Worm (Caenorhabditis elegans): ENCODE measurements around the gene srp-7.

srp-7 gene

ce11 chrV:8201229-8201858 lies 22.4 kb downstream of the srp-7 start, which contains the start of gene cri-2:
cri-2 (plus strand) TSS chrV:8201808.
- TF ChIP-seq klf-2 (GFP tag; conservative IDR thresholded peaks at IDR 0.05) (no peak), ztf-29 (GFP tag; IDR thresholded peaks at IDR 0.05) (no peak), med-1 (GFP tag; optimal IDR thresholded peaks at IDR 0.05; ENCODE audit: insufficient read depth) (no peak), cog-1 (tag; optimal IDR thresholded peaks at IDR 0.05) (no peak), tab-1 (GFP tag; IDR thresholded peaks at IDR 0.05) (no peak), ztf-23 (GFP tag; IDR thresholded peaks at IDR 0.05) (no peak), T22C8.4 (GFP tag; IDR thresholded peaks at IDR 0.05) (no peak), ref-1 (GFP tag; conservative IDR thresholded peaks at IDR 0.05) (no peak), flt-1 (GFP tag; IDR thresholded peaks at IDR 0.05) (no peak)

ce11 chrV:8203085-8203643 lies 24.2 kb downstream of the srp-7 start, which contains the start of gene cest-17:
cest-17 (plus strand) TSS chrV:8203332.
- TF ChIP-seq ref-1 (GFP tag; conservative IDR thresholded peaks at IDR 0.05) (no peak), T22C8.4 (GFP tag; IDR thresholded peaks at IDR 0.05) (no peak), flt-1 (GFP tag; IDR thresholded peaks at IDR 0.05) (no peak), med-1 (GFP tag; optimal IDR thresholded peaks at IDR 0.05; ENCODE audit: insufficient read depth) (no peak), ztf-23 (GFP tag; IDR thresholded peaks at IDR 0.05) (no peak)

ce11 chrV:8206931-8207330 lies 28.0 kb downstream of the srp-7 start, which contains the start of gene timp-1:
timp-1 (plus strand) TSS chrV:8207235.
- no peak for TF ChIP-seq ref-1 (GFP tag; conservative IDR thresholded peaks at IDR 0.05)
- TF ChIP-seq ztf-23 (GFP tag; IDR thresholded peaks at IDR 0.05) = no peak
- TF ChIP-seq tab-1 (GFP tag; IDR thresholded peaks at IDR 0.05) = no peak
- no peak for TF ChIP-seq flt-1 (GFP tag; IDR thresholded peaks at IDR 0.05)
- TF ChIP-seq klf-2 (GFP tag; conservative IDR thresholded peaks at IDR 0.05) = no peak
- TF ChIP-seq ztf-29 (GFP tag; IDR thresholded peaks at IDR 0.05) = no peak
- TF ChIP-seq cog-1 (tag; optimal IDR thresholded peaks at IDR 0.05) = no peak
- no peak for TF ChIP-seq med-1 (GFP tag; optimal IDR thresholded peaks at IDR 0.05; ENCODE audit: insufficient read depth)
- no peak for TF ChIP-seq T22C8.4 (GFP tag; IDR thresholded peaks at IDR 0.05)

- TF ChIP-seq cog-1 (tag; optimal IDR thresholded peaks at IDR 0.05) (no peak), T22C8.4 (GFP tag; IDR thresholded peaks at IDR 0.05) (no peak), flt-1 (GFP tag; IDR thresholded peaks at IDR 0.05) (no peak), tab-1 (GFP tag; IDR thresholded peaks at IDR 0.05) (no peak), ref-1 (GFP tag; conservative IDR thresholded peaks at IDR 0.05) (no peak), ztf-29 (GFP tag; IDR thresholded peaks at IDR 0.05) (no peak), med-1 (GFP tag; optimal IDR thresholded peaks at IDR 0.05; ENCODE audit: insufficient read depth) (no peak), klf-2 (GFP tag; conservative IDR thresholded peaks at IDR 0.05) (no peak), ztf-23 (GFP tag; IDR thresholded peaks at IDR 0.05) (no peak)
These were observed 31.6 kb downstream of the srp-7 start for ce11 chrV:8210527-8210926.

ce11 chrV:8211993-8212392 lies 33.1 kb downstream of the srp-7 start:
- TF ChIP-seq ref-1 (GFP tag; conservative IDR thresholded peaks at IDR 0.05) (no peak), flt-1 (GFP tag; IDR thresholded peaks at IDR 0.05) (no peak), med-1 (GFP tag; optimal IDR thresholded peaks at IDR 0.05; ENCODE audit: insufficient read depth) (no peak), klf-2 (GFP tag; conservative IDR thresholded peaks at IDR 0.05) (no peak)

- TF ChIP-seq flt-1 (GFP tag; IDR thresholded peaks at IDR 0.05) (no peak), tab-1 (GFP tag; IDR thresholded peaks at IDR 0.05) (no peak), klf-2 (GFP tag; conservative IDR thresholded peaks at IDR 0.05) (no peak), ztf-23 (GFP tag; IDR thresholded peaks at IDR 0.05) (no peak), ztf-29 (GFP tag; IDR thresholded peaks at IDR 0.05) (no peak), ref-1 (GFP tag; conservative IDR thresholded peaks at IDR 0.05) (no peak), cog-1 (tag; optimal IDR thresholded peaks at IDR 0.05) (no peak)
These were observed 33.9 kb downstream of the srp-7 start for ce11 chrV:8212816-8213215.

ce11 chrV:8213868-8214267 lies 34.9 kb downstream of the srp-7 start, which contains the start of gene K07C11.7:
K07C11.7 (minus strand) TSS chrV:8213968.
- TF ChIP-seq ref-1 (GFP tag; conservative IDR thresholded peaks at IDR 0.05) (no peak), flt-1 (GFP tag; IDR thresholded peaks at IDR 0.05) (no peak), tab-1 (GFP tag; IDR thresholded peaks at IDR 0.05) (no peak), med-1 (GFP tag; optimal IDR thresholded peaks at IDR 0.05; ENCODE audit: insufficient read depth) (no peak), ztf-29 (GFP tag; IDR thresholded peaks at IDR 0.05) (no peak), cog-1 (tag; optimal IDR thresholded peaks at IDR 0.05) (no peak), ztf-23 (GFP tag; IDR thresholded peaks at IDR 0.05) (no peak), T22C8.4 (GFP tag; IDR thresholded peaks at IDR 0.05) (no peak)

ce11 chrV:8215158-8215557 lies 36.2 kb downstream of the srp-7 start:
- no peak for TF ChIP-seq T22C8.4 (GFP tag; IDR thresholded peaks at IDR 0.05)
- no peak for TF ChIP-seq ztf-29 (GFP tag; IDR thresholded peaks at IDR 0.05)
- no peak for TF ChIP-seq cog-1 (tag; optimal IDR thresholded peaks at IDR 0.05)
- TF ChIP-seq ztf-23 (GFP tag; IDR thresholded peaks at IDR 0.05) = no peak
- TF ChIP-seq klf-2 (GFP tag; conservative IDR thresholded peaks at IDR 0.05) = no peak
- no peak for TF ChIP-seq tab-1 (GFP tag; IDR thresholded peaks at IDR 0.05)
- no peak for TF ChIP-seq med-1 (GFP tag; optimal IDR thresholded peaks at IDR 0.05; ENCODE audit: insufficient read depth)
- no peak for TF ChIP-seq flt-1 (GFP tag; IDR thresholded peaks at IDR 0.05)
- no peak for TF ChIP-seq ref-1 (GFP tag; conservative IDR thresholded peaks at IDR 0.05)

- no peak for TF ChIP-seq flt-1 (GFP tag; IDR thresholded peaks at IDR 0.05)
- TF ChIP-seq ref-1 (GFP tag; conservative IDR thresholded peaks at IDR 0.05) = no peak
- TF ChIP-seq ztf-23 (GFP tag; IDR thresholded peaks at IDR 0.05) = no peak
- no peak for TF ChIP-seq T22C8.4 (GFP tag; IDR thresholded peaks at IDR 0.05)
- no peak for TF ChIP-seq cog-1 (tag; optimal IDR thresholded peaks at IDR 0.05)
- TF ChIP-seq klf-2 (GFP tag; conservative IDR thresholded peaks at IDR 0.05) = no peak
- no peak for TF ChIP-seq med-1 (GFP tag; optimal IDR thresholded peaks at IDR 0.05; ENCODE audit: insufficient read depth)
- TF ChIP-seq tab-1 (GFP tag; IDR thresholded peaks at IDR 0.05) = no peak
- TF ChIP-seq ztf-29 (GFP tag; IDR thresholded peaks at IDR 0.05) = no peak
These were observed 38.2 kb downstream of the srp-7 start for ce11 chrV:8217118-8217517.
